Fruit fly (Drosophila melanogaster): Measurements from ENCODE around the gene Dhc1.

Gene Dhc1

dm6 chr3R:9701148-9701703, 26.8 kb upstream of the Dhc1 start (continued):
- peak; percentile 73 for TF ChIP-seq caup (GFP tag; optimal IDR thresholded peaks at IDR 0.05; ENCODE audit: severe bottlenecking)
- TF ChIP-seq CG5180 (GFP tag; optimal IDR thresholded peaks at IDR 0.05), result peak; percentile 45
- peak; percentile 37 for TF ChIP-seq tio (GFP tag; optimal IDR thresholded peaks at IDR 0.05)
- peak; percentile 46 for TF ChIP-seq CG6813 (GFP tag; optimal IDR thresholded peaks at IDR 0.05)
- TF ChIP-seq yki (optimal IDR thresholded peaks at IDR 0.05), result no peak
- TF ChIP-seq Meics (GFP tag; optimal IDR thresholded peaks at IDR 0.05), result peak; percentile 93
- no peak for TF ChIP-seq fru (optimal IDR thresholded peaks at IDR 0.05)
- TF ChIP-seq Sox100B (GFP tag; optimal IDR thresholded peaks at IDR 0.05), result peak; percentile 31
- no peak for TF ChIP-seq ttk (GFP tag; IDR thresholded peaks at IDR 0.05)
- TF ChIP-seq NfI (GFP tag; optimal IDR thresholded peaks at IDR 0.05), result peak; percentile 45
- TF ChIP-seq fd102C (GFP tag; optimal IDR thresholded peaks at IDR 0.05), result no peak
- TF ChIP-seq grn (GFP tag; optimal IDR thresholded peaks at IDR 0.05), result no peak
- TF ChIP-seq Awh (GFP tag; IDR thresholded peaks at IDR 0.05), result no peak
- peak in 1 of 2 experiments; percentile 51 for TF ChIP-seq Eip74EF (GFP tag; optimal IDR thresholded peaks at IDR 0.05)
- TF ChIP-seq MTF-1 (GFP tag; optimal IDR thresholded peaks at IDR 0.05; ENCODE audit: borderline replicate concordance), result peak; percentile 56
- TF ChIP-seq CG13424 (tag; optimal IDR thresholded peaks at IDR 0.05), result peak; percentile 21
- TF ChIP-seq CG8290 (GFP tag; optimal IDR thresholded peaks at IDR 0.05), result no peak
- peak in 1 of 2 experiments; percentile 62 for TF ChIP-seq CG8290 (tag; optimal IDR thresholded peaks at IDR 0.05)
- peak; percentile 27 for TF ChIP-seq CG1792 (GFP tag; optimal IDR thresholded peaks at IDR 0.05)
- TF ChIP-seq phol (tag; optimal IDR thresholded peaks at IDR 0.05), result no peak
- TF ChIP-seq CG11085 (GFP tag; IDR thresholded peaks at IDR 0.05), result no peak
- TF ChIP-seq CG13296 (GFP tag; optimal IDR thresholded peaks at IDR 0.05), result peak; percentile 66
- TF ChIP-seq Doc3 (GFP tag; IDR thresholded peaks at IDR 0.05; ENCODE audit: partially characterized antibody), result no peak
- TF ChIP-seq Sox102F (GFP tag; optimal IDR thresholded peaks at IDR 0.05), result peak; percentile 17
- TF ChIP-seq CG2678 (tag; optimal IDR thresholded peaks at IDR 0.05), result peak; percentile 46
- TF ChIP-seq CG10209 (GFP tag; optimal IDR thresholded peaks at IDR 0.05), result peak; percentile 34
- TF ChIP-seq crol (GFP tag; IDR thresholded peaks at IDR 0.05), result no peak
- TF ChIP-seq Fer3 (tag; optimal IDR thresholded peaks at IDR 0.05), result peak; percentile 39
- TF ChIP-seq CG15601 (tag; optimal IDR thresholded peaks at IDR 0.05), result peak; percentile 4
- TF ChIP-seq E2f1 (GFP tag; IDR thresholded peaks at IDR 0.05), result no peak
- TF ChIP-seq lab (GFP tag; optimal IDR thresholded peaks at IDR 0.05), result peak; percentile 57
- TF ChIP-seq Asciz (GFP tag; optimal IDR thresholded peaks at IDR 0.05), result peak; percentile 58
- peak; percentile 5 for TF ChIP-seq CG6683 (GFP tag; optimal IDR thresholded peaks at IDR 0.05)
- peak; percentile 79 for TF ChIP-seq sd (tag; optimal IDR thresholded peaks at IDR 0.05)
- no peak for TF ChIP-seq Ptx1 (GFP tag; IDR thresholded peaks at IDR 0.05)
- TF ChIP-seq pb (GFP tag; optimal IDR thresholded peaks at IDR 0.05), result peak; percentile 9
- no peak for TF ChIP-seq CG12236 (GFP tag; optimal IDR thresholded peaks at IDR 0.05)
- TF ChIP-seq eyg (GFP tag; optimal IDR thresholded peaks at IDR 0.05), result peak; percentile 28
- no peak for TF ChIP-seq Fer2 (tag; optimal IDR thresholded peaks at IDR 0.05)
- no peak for TF ChIP-seq CG11247 (GFP tag; IDR thresholded peaks at IDR 0.05)
- peak; percentile 61 for TF ChIP-seq CG10543 (GFP tag; optimal IDR thresholded peaks at IDR 0.05)
- TF ChIP-seq sc (optimal IDR thresholded peaks at IDR 0.05), result no peak
- no peak for TF ChIP-seq sc (GFP tag; optimal IDR thresholded peaks at IDR 0.05)
- peak; percentile 16 for TF ChIP-seq CG7786 (GFP tag; optimal IDR thresholded peaks at IDR 0.05)
- TF ChIP-seq Bdp1 (GFP tag; optimal IDR thresholded peaks at IDR 0.05), result peak; percentile 5
- no peak for TF ChIP-seq Trl (optimal IDR thresholded peaks at IDR 0.05)
- TF ChIP-seq Trl (GFP tag; optimal IDR thresholded peaks at IDR 0.05), result peak; percentile 1
- peak; percentile 13 for TF ChIP-seq CG1603 (tag; optimal IDR thresholded peaks at IDR 0.05)
- TF ChIP-seq org-1 (GFP tag; optimal IDR thresholded peaks at IDR 0.05), result peak; percentile 33
